Fruit fly (Drosophila melanogaster) whole organism, embryonic: ENCODE data around the gene aln.

Experiments
- Aef1 ChIP-seq: fragments of 200-800 bp; sonication (Bioruptor generic); IDR thresholded peaks from 3 replicates; pipeline ENCODE4 v1.3.6; 2022; ENCODE audit warnings: missing biosample characterization, missing genetic modification characterization
- Asciz ChIP-seq: fragments of 200-800 bp; sonication (Bioruptor generic); optimal IDR thresholded peaks from 2 replicates; lab custom pipeline; 2017; ENCODE audit warnings: missing biosample characterization, mild to moderate bottlenecking, missing genetic modification characterization, missing genetic modification reagents
- CG1024 ChIP-seq: fragments of 200-800 bp; sonication (Bioruptor generic); IDR thresholded peaks from 2 replicates; pipeline ENCODE4 v1.3.6; 2022; ENCODE audit warnings: missing biosample characterization, missing genetic modification characterization
- CG10959 ChIP-seq: fragments of 200-800 bp; sonication (Bioruptor generic); IDR thresholded peaks from 2 replicates; pipeline ENCODE4 v1.3.6; 2022; ENCODE audit warnings: missing biosample characterization, missing genetic modification characterization
- CG11085 ChIP-seq: fragments of 200-800 bp; sonication (Bioruptor generic); IDR thresholded peaks from 2 replicates; pipeline ENCODE4 v1.3.6; 2022; ENCODE audit warnings: missing biosample characterization, missing genetic modification characterization
- CG12071 ChIP-seq: fragments of 200-800 bp; sonication (Bioruptor generic); optimal IDR thresholded peaks from 3 replicates; lab custom pipeline; 2018; ENCODE audit warnings: missing biosample characterization, mild to moderate bottlenecking, missing genetic modification characterization
- CG12391 ChIP-seq: fragments of 200-800 bp; sonication (Bioruptor generic); optimal IDR thresholded peaks from 3 replicates; lab custom pipeline; 2018; ENCODE audit warnings: missing biosample characterization, mild to moderate bottlenecking, missing genetic modification characterization, moderate library complexity
- CG13123 ChIP-seq: fragments of 200-800 bp; sonication (Bioruptor generic); optimal IDR thresholded peaks from 2 replicates; lab custom pipeline; 2016; ENCODE audit warnings: missing biosample characterization, missing genetic modification characterization
- CG13894 ChIP-seq: fragments of 200-800 bp; sonication (Bioruptor generic); optimal IDR thresholded peaks from 3 replicates; lab custom pipeline; 2018; ENCODE audit warnings: missing biosample characterization, mild to moderate bottlenecking, missing genetic modification characterization, moderate library complexity
- CG14014 ChIP-seq: fragments of 200-800 bp; sonication (Bioruptor generic); IDR thresholded peaks from 2 replicates; pipeline ENCODE4 v1.3.6; 2022; ENCODE audit warnings: missing biosample characterization, missing genetic modification characterization
- CG14667 ChIP-seq: fragments of 200-800 bp; sonication (Bioruptor generic); IDR thresholded peaks from 2 replicates; pipeline ENCODE4 v1.3.6; 2022; ENCODE audit warnings: missing biosample characterization, missing genetic modification characterization
- CG17361 ChIP-seq: fragments of 200-800 bp; sonication (Bioruptor generic); IDR thresholded peaks from 3 replicates; pipeline ENCODE4 v1.3.6; 2022; ENCODE audit warnings: missing biosample characterization, missing genetic modification characterization
- CG17802 ChIP-seq: fragments of 200-800 bp; sonication (Bioruptor generic); optimal IDR thresholded peaks from 2 replicates; lab custom pipeline; 2018; ENCODE audit warnings: missing biosample characterization, mild to moderate bottlenecking, missing genetic modification characterization, moderate library complexity
- CG17829 ChIP-seq: fragments of 200-800 bp; optimal IDR thresholded peaks from 2 replicates; lab custom pipeline; 2019; ENCODE audit warnings: missing biosample characterization, mild to moderate bottlenecking, missing genetic modification characterization, moderate library complexity
- CG18599 ChIP-seq: fragments of 200-800 bp; sonication (Bioruptor generic); optimal IDR thresholded peaks from 3 replicates; lab custom pipeline; 2017; ENCODE audit warnings: missing biosample characterization, missing genetic modification characterization, mild to moderate bottlenecking, moderate library complexity, missing genetic modification reagents
- CG3065 ChIP-seq: fragments of 200-800 bp; sonication (Bioruptor generic); optimal IDR thresholded peaks from 2 replicates; lab custom pipeline; 2016; ENCODE audit warnings: missing biosample characterization, missing genetic modification characterization
- CG3726 ChIP-seq: fragments of 200-800 bp; sonication (Bioruptor generic); IDR thresholded peaks from 3 replicates; pipeline ENCODE4, ENCODE4 v1.3.6; 2022; ENCODE audit warnings: missing biosample characterization, missing genetic modification characterization
- CG3847 ChIP-seq: fragments of 200-800 bp; sonication (Bioruptor generic); IDR thresholded peaks from 2 replicates; pipeline ENCODE4 v1.3.6; 2022; ENCODE audit warnings: missing biosample characterization, missing genetic modification characterization
- CG4360 ChIP-seq: fragments of 200-800 bp; sonication (Bioruptor generic); IDR thresholded peaks from 2 replicates; pipeline ENCODE4 v1.3.6; 2022; ENCODE audit warnings: missing biosample characterization, missing genetic modification characterization
- CG4730 ChIP-seq: fragments of 200-800 bp; sonication (Bioruptor generic); IDR thresholded peaks from 2 replicates; pipeline ENCODE4 v1.3.6; 2022; ENCODE audit warnings: missing biosample characterization, missing genetic modification characterization
- CG7786 ChIP-seq: fragments of 200-800 bp; sonication (Bioruptor generic); optimal IDR thresholded peaks from 2 replicates; lab custom pipeline; 2016; ENCODE audit warnings: missing biosample characterization, missing genetic modification characterization
- CG8924 ChIP-seq: fragments of 200-800 bp; optimal IDR thresholded peaks from 3 replicates; lab custom pipeline; 2019; ENCODE audit warnings: missing biosample characterization, mild to moderate bottlenecking, missing genetic modification characterization, moderate library complexity
- Dp ChIP-seq: fragments of 200-800 bp; sonication (Bioruptor generic); optimal IDR thresholded peaks from 2 replicates; lab custom pipeline; 2018; ENCODE audit warnings: missing biosample characterization, mild to moderate bottlenecking, missing genetic modification characterization, moderate library complexity
- GATAe ChIP-seq: fragments of 200-800 bp; sonication (Bioruptor generic); conservative IDR thresholded peaks from 2 replicates; pipeline ENCODE4 v1.3.6; 2022; ENCODE audit warnings: missing biosample characterization, missing genetic modification characterization
- H15 ChIP-seq: fragments of 200-800 bp; sonication (Bioruptor generic); IDR thresholded peaks from 3 replicates; pipeline ENCODE4 v1.3.6; 2022; ENCODE audit warnings: missing biosample characterization, missing genetic modification characterization
- HLH3B ChIP-seq: fragments of 200-800 bp; sonication (Bioruptor generic); IDR thresholded peaks from 2 replicates; pipeline ENCODE4 v1.3.6; 2022; ENCODE audit warnings: missing biosample characterization, missing genetic modification characterization
- HmgD ChIP-seq: fragments of 200-800 bp; sonication (Bioruptor generic); optimal IDR thresholded peaks from 3 replicates; lab custom pipeline; 2016; ENCODE audit warnings: missing biosample characterization, missing genetic modification characterization
- Hr51 ChIP-seq, 2 experiments: fragments of 200-800 bp; sonication (Bioruptor generic); optimal IDR thresholded peaks; 2 replicates in 1 of 2; 3 replicates in 1 of 2; lab custom pipeline; 2016 to 2018; ENCODE audit warnings: missing biosample characterization in 2 of 2, missing genetic modification characterization in 2 of 2, mild to moderate bottlenecking in 1 of 2, moderate library complexity in 1 of 2
- Hsf ChIP-seq: fragments of 200-800 bp; sonication (Bioruptor generic); optimal IDR thresholded peaks from 3 replicates; lab custom pipeline; 2016; ENCODE audit warnings: missing biosample characterization, missing genetic modification characterization
- Jarid2 ChIP-seq: fragments of 200-800 bp; sonication (Bioruptor generic); optimal IDR thresholded peaks from 3 replicates; lab custom pipeline; 2017; ENCODE audit warnings: mild to moderate bottlenecking, missing biosample characterization, missing genetic modification reagents, missing genetic modification characterization
- Mes4 ChIP-seq: fragments of 200-800 bp; sonication (Bioruptor generic); optimal IDR thresholded peaks from 2 replicates; lab custom pipeline; 2016; ENCODE audit warnings: missing biosample characterization, missing genetic modification characterization
- Myb ChIP-seq: fragments of 200-800 bp; sonication (Bioruptor generic); optimal IDR thresholded peaks from 2 replicates; lab custom pipeline; 2016; ENCODE audit warnings: missing biosample characterization, missing genetic modification characterization
- Tbp ChIP-seq: fragments of >200 bp; optimal IDR thresholded peaks from 2 replicates; lab custom pipeline; 2018; ENCODE audit warnings: missing biosample characterization, missing genetic modification characterization
- ac ChIP-seq: fragments of 200-800 bp; sonication (Bioruptor generic); optimal IDR thresholded peaks from 3 replicates; lab custom pipeline; 2017; ENCODE audit warnings: missing biosample characterization, mild to moderate bottlenecking, missing genetic modification characterization
- al ChIP-seq: fragments of 200-800 bp; sonication (Bioruptor generic); IDR thresholded peaks from 2 replicates; pipeline ENCODE4 v1.3.6; 2022; ENCODE audit warnings: missing biosample characterization, missing genetic modification characterization
- ap ChIP-seq: fragments of 200-800 bp; sonication (Bioruptor generic); IDR thresholded peaks from 2 replicates; pipeline ENCODE4 v1.3.6; 2022; ENCODE audit warnings: missing biosample characterization, missing genetic modification characterization
- ara ChIP-seq: fragments of 200-800 bp; sonication (Bioruptor generic); IDR thresholded peaks from 2 replicates; pipeline ENCODE4 v1.3.6; 2022; ENCODE audit warnings: missing biosample characterization, missing genetic modification characterization
- chinmo ChIP-seq: fragments of 200-800 bp; sonication (Bioruptor generic); IDR thresholded peaks from 4 replicates; pipeline ENCODE4 v1.3.6; 2022; ENCODE audit warnings: missing biosample characterization, missing genetic modification characterization; ENCODE audit not compliant: partially characterized antibody
- crp ChIP-seq, 2 experiments: fragments of 200-800 bp; sonication (Bioruptor generic); optimal IDR thresholded peaks; 2 replicates in 1 of 2; 3 replicates in 1 of 2; lab custom pipeline; 2017; ENCODE audit warnings: missing biosample characterization in 2 of 2, missing genetic modification characterization in 2 of 2, mild to moderate bottlenecking in 1 of 2, moderate library complexity in 1 of 2
- dpn ChIP-seq, 2 experiments: fragments of 200-800 bp; sonication (Bioruptor generic); optimal IDR thresholded peaks; 3 replicates each; lab custom pipeline; 2016; ENCODE audit warnings: missing biosample characterization in 2 of 2, missing genetic modification characterization in 2 of 2
- fd102C ChIP-seq: fragments of 200-800 bp; sonication (Bioruptor generic); optimal IDR thresholded peaks from 2 replicates; lab custom pipeline; 2018; ENCODE audit warnings: missing biosample characterization, mild to moderate bottlenecking, missing genetic modification characterization, moderate library complexity
- fd3F ChIP-seq: fragments of 200-800 bp; sonication (Bioruptor generic); optimal IDR thresholded peaks from 2 replicates; lab custom pipeline; 2018; ENCODE audit warnings: missing biosample characterization, mild to moderate bottlenecking, missing genetic modification characterization, moderate library complexity
- psq ChIP-seq: fragments of 200-800 bp; sonication (Bioruptor generic); optimal IDR thresholded peaks from 2 replicates; lab custom pipeline; 2017; ENCODE audit warnings: missing biosample characterization, missing genetic modification characterization
- rib ChIP-seq: fragments of 200-800 bp; sonication (Bioruptor generic); IDR thresholded peaks from 2 replicates; pipeline ENCODE4 v1.3.6; 2022; ENCODE audit warnings: missing biosample characterization, missing genetic modification characterization
- row ChIP-seq: fragments of 200-800 bp; sonication (Bioruptor generic); IDR thresholded peaks from 3 replicates; pipeline ENCODE4 v1.3.6; 2022; ENCODE audit warnings: missing biosample characterization, missing genetic modification characterization
- sima ChIP-seq: fragments of 200-800 bp; sonication (Bioruptor generic); optimal IDR thresholded peaks from 2 replicates; lab custom pipeline; 2016; ENCODE audit warnings: missing biosample characterization, missing genetic modification characterization
- tna ChIP-seq: fragments of 200-800 bp; sonication (Bioruptor generic); IDR thresholded peaks from 2 replicates; pipeline ENCODE4 v1.3.6; 2022; ENCODE audit warnings: missing biosample characterization, missing genetic modification characterization; ENCODE audit not compliant: partially characterized antibody
- toy ChIP-seq: fragments of 200-800 bp; sonication (Bioruptor generic); IDR thresholded peaks from 2 replicates; pipeline ENCODE4 v1.3.6; 2022; ENCODE audit warnings: missing biosample characterization, missing genetic modification characterization
- usp ChIP-seq: fragments of >200 bp; optimal IDR thresholded peaks from 2 replicates; lab custom pipeline; 2017; ENCODE audit warnings: missing biosample characterization, missing genetic modification characterization
- wdn ChIP-seq: fragments of 200-800 bp; sonication (Bioruptor generic); IDR thresholded peaks from 2 replicates; pipeline ENCODE4 v1.3.6; 2022; ENCODE audit warnings: missing biosample characterization, missing genetic modification characterization

Gene aln

dm6 chr3L:1030908-1031545, 37.2 kb downstream of the aln start (continued):
- TF ChIP-seq HLH3B (GFP tag; lab: Robert Waterston, UW) (peak; percentile 46), ap (no peak), CG13894 (tag; lab: Kevin White, UChicago) (no peak), Asciz (GFP tag; lab: Kevin White, UChicago) (peak; percentile 17), Hsf (peak; percentile 19), Tbp (GFP tag; lab: Kevin White, UChicago) (no peak), usp (GFP tag; lab: Kevin White, UChicago) (no peak), CG4360 (no peak), tna (no peak), ac (GFP tag; lab: Kevin White, UChicago) (no peak), CG17361 (0 out of 3 replicates have a peak, but pooled peaks have one; percentile 23), toy (GFP tag; lab: Robert Waterston, UW) (no peak), CG14014 (GFP tag; lab: Robert Waterston, UW) (0 out of 2 replicates have a peak, but pooled peaks have one; percentile 36), CG18599 (GFP tag; lab: Kevin White, UChicago) (peak; percentile 47), CG3065 (GFP tag; lab: Kevin White, UChicago) (no peak), CG13123 (GFP tag; lab: Kevin White, UChicago) (no peak), CG17802 (tag; lab: Kevin White, UChicago) (no peak), CG7786 (GFP tag; lab: Kevin White, UChicago) (peak; percentile 28), HmgD (no peak), rib (GFP tag; lab: Robert Waterston, UW) (no peak), Aef1 (GFP tag; lab: Robert Waterston, UW) (peak; percentile 46; the same call in 2 of the 3 replicates), CG10959 (GFP tag; lab: Robert Waterston, UW) (peak; percentile 23; the same call in 1 of the 2 replicates), sima (GFP tag; lab: Kevin White, UChicago) (no peak), Mes4 (GFP tag; lab: Kevin White, UChicago) (no peak), Hr51 (GFP tag; optimal IDR thresholded peaks at IDR 0.05; lab: Kevin White, UChicago) (peak in 1 of 2 experiments; percentile 49), CG17829 (tag; lab: Kevin White, UChicago) (peak; percentile 22), CG12071 (GFP tag; lab: Kevin White, UChicago) (no peak), row (GFP tag; lab: Robert Waterston, UW) (peak; percentile 86), wdn (peak; percentile 51; the same call in 1 of the 2 replicates), dpn (GFP tag; optimal IDR thresholded peaks at IDR 0.05; lab: Kevin White, UChicago) (peak in 1 of 2 experiments; percentile 44), H15 (0 out of 3 replicates have a peak, but pooled peaks have one; percentile 32), fd3F (GFP tag; lab: Kevin White, UChicago) (no peak), Jarid2 (no peak), Myb (GFP tag; lab: Kevin White, UChicago) (peak; percentile 14), CG8924 (tag; lab: Kevin White, UChicago) (peak; percentile 26), chinmo (GFP tag; lab: Robert Waterston, UW) (0 out of 4 replicates have a peak, but pooled peaks have one; percentile 39), CG12391 (tag; lab: Kevin White, UChicago) (peak; percentile 17), Dp (no peak), CG3847 (GFP tag; lab: Robert Waterston, UW) (peak; percentile 37; the same call in 1 of the 2 replicates), crp (GFP tag; optimal IDR thresholded peaks at IDR 0.05; lab: Kevin White, UChicago) (no peak), al (peak; percentile 16; the same call in 1 of the 2 replicates), psq (GFP tag; lab: Kevin White, UChicago) (no peak), GATAe (GFP tag; lab: Robert Waterston, UW) (peak; percentile 89), fd102C (GFP tag; lab: Kevin White, UChicago) (no peak), ara (peak; percentile 37; the same call in 1 of the 2 replicates), CG14667 (GFP tag; lab: Robert Waterston, UW) (peak; percentile 55; the same call in 1 of the 2 replicates), CG4730 (GFP tag; lab: Robert Waterston, UW) (no peak), CG11085 (GFP tag; lab: Robert Waterston, UW) (peak; percentile 37; the same call in 1 of the 2 replicates), CG1024 (GFP tag; lab: Robert Waterston, UW) (no peak), CG3726 (GFP tag; lab: Robert Waterston, UW) (no peak)
